Fruit fly (Drosophila melanogaster) whole organism, embryonic: ENCODE measurements around the gene Crz.

Source experiments
- crp ChIP-seq, 2 experiments: fragments of 200-800 bp; sonication (Bioruptor generic); optimal IDR thresholded peaks; 2 replicates in 1 of 2; 3 replicates in 1 of 2; lab custom pipeline; 2017; ENCODE audit warnings: missing biosample characterization in 2 of 2, missing genetic modification characterization in 2 of 2, mild to moderate bottlenecking in 1 of 2, moderate library complexity in 1 of 2
- en ChIP-seq: fragments of 200-800 bp; sonication (Bioruptor generic); optimal IDR thresholded peaks from 2 replicates; lab custom pipeline; 2016; ENCODE audit warnings: missing biosample characterization, missing genetic modification characterization
- nerfin-2 ChIP-seq: fragments of 200-800 bp; sonication (Bioruptor generic); IDR thresholded peaks from 2 replicates; pipeline ENCODE4 v1.3.6; 2022; ENCODE audit warnings: missing biosample characterization, missing genetic modification characterization; ENCODE audit not compliant: partially characterized antibody
- stwl ChIP-seq: fragments of 200-800 bp; sonication (Bioruptor generic); optimal IDR thresholded peaks from 3 replicates; lab custom pipeline; 2018; ENCODE audit warnings: missing biosample characterization, mild to moderate bottlenecking, missing genetic modification characterization, moderate library complexity

DNA sequence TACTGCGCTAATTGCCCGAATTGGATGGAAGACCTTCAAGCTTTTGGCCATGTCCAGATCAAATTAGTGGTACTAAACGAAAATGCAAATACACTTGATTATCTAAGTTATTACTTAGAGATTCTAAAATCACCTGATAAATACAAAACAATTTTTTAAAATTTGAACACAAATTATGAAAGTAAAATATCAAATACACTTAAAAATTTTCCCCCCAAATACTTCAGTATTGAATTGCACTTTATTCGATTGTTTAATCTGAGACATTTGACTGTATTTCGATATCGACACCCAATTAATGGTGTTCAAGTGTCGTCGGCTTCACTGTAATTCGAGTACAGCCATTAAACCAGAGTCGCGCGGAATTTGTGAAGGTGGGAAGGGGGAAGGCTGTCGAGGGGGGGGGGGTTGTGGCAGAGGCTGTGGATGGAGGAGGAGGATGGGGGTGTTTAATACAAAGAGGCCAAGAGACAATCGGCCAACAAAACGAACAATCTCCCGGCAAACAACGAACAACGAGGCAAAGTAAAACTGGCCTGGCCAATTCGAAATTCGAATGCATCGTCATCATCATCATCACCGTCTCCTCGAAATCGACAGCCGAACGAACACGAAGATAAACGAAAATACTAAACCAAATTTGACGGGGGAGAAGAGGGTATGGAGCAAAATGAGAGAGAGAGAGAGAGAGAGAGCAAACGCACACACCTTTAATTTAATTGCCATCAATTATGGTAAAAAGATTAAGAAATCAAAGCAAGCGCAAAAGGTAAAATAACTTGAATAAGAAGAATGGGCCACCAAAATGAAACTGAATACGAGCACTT is 32.2 kb upstream of the Crz start:
- TF ChIP-seq nerfin-2 (GFP tag; lab: Robert Waterston, UW) (no peak), en (GFP tag; lab: Kevin White, UChicago) (no peak), stwl (tag; lab: Kevin White, UChicago) (no peak), crp (GFP tag; optimal IDR thresholded peaks at IDR 0.05; lab: Kevin White, UChicago) (no peak)
